Worm (Caenorhabditis elegans) whole organism, L1 larva: ENCODE results near the gene hda-11.

ENCODE experiments used
- ceh-82 ChIP-seq, 3 experiments: fragments of 150-350 bp in 1 of 3; sonication (generic microtip) in 2 of 3; optimal IDR thresholded peaks; 2 replicates each; lab custom pipeline; 2014 to 2017; ENCODE audit warnings: missing biosample characterization in 3 of 3, missing genetic modification characterization in 3 of 3
- jun-1 ChIP-seq: fragments of 150-350 bp; optimal IDR thresholded peaks from 2 replicates; lab custom pipeline; 2014; ENCODE audit warnings: missing biosample characterization, missing genetic modification reagents, missing genetic modification characterization
- pqm-1 ChIP-seq: sonication (generic microtip); optimal IDR thresholded peaks from 3 replicates; lab custom pipeline; 2017; ENCODE audit warnings: missing biosample characterization, missing genetic modification characterization
- unc-130 ChIP-seq: fragments of 150-350 bp; optimal IDR thresholded peaks from 2 replicates; lab custom pipeline; 2017; ENCODE audit warnings: missing biosample characterization, missing genetic modification characterization, inconsistent platforms

DNA sequence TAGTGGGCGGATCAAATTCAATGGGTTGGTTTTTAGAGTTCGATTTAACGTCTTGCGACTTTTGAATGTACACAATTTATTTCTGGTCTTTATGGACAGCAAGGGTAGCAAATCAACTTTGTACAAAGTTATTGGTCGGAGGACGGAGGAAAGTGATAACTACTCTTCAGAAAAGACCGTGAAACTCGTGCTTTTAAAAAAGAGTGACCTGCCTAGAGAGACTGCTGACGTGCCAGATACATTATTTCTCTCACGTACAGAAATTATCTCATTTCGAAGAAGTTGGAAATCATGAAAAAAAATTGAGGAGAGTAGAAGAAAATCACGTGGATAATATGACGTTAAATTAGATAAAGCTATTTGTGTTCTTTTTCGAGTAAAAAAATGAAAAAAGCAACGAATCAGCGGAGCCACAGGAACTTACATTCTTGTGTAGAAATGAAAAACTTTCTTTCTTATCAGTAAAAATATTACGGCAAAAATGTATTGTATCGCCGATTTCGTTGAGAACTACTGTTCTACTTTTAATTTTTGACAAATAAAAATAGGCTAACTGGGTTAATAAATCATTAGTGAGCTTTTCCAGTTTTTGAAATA, 10.2 kb downstream of the hda-11 start, which contains the start of gene ppm-1.A:
- no peak for TF ChIP-seq pqm-1 (tag; lab: Kevin White, UChicago)
- no peak for TF ChIP-seq unc-130 (tag; lab: Kevin White, UChicago)
- TF ChIP-seq jun-1 (tag; lab: Kevin White, UChicago) = no peak
- TF ChIP-seq ceh-82 (tag; optimal IDR thresholded peaks at IDR 0.05; lab: Kevin White, UChicago) = no peak
